Worm (Caenorhabditis elegans): ENCODE measurements around the gene F10D7.10.

Gene F10D7.10

ce11 chrX:17391515-17391914 lies 11.9 kb upstream of the F10D7.10 start, which contains the start of gene F10D7.5:
Gene F10D7.5, minus strand, starts transcription at chrX:17391615.
- TF ChIP-seq ceh-30 (tag; optimal IDR thresholded peaks at IDR 0.05) (no peak), F13H6.1 (tag; optimal IDR thresholded peaks at IDR 0.05) (no peak), pag-3 (tag; optimal IDR thresholded peaks at IDR 0.05; ENCODE audit: borderline replicate concordance) (no peak), pha-4 (tag; optimal IDR thresholded peaks at IDR 0.05) (no peak), nhr-11 (tag; optimal IDR thresholded peaks at IDR 0.05) (no peak), ceh-2 (tag; optimal IDR thresholded peaks at IDR 0.05) (no peak), ceh-24 (tag; optimal IDR thresholded peaks at IDR 0.05) (no peak), elt-4 (tag; optimal IDR thresholded peaks at IDR 0.05) (no peak), zip-5 (tag; optimal IDR thresholded peaks at IDR 0.05) (no peak), nhr-232 (tag; optimal IDR thresholded peaks at IDR 0.05) (no peak), ceh-45 (GFP tag; IDR thresholded peaks at IDR 0.05) (no peak), ceh-19 (GFP tag; optimal IDR thresholded peaks at IDR 0.05) (no peak), fax-1 (tag; optimal IDR thresholded peaks at IDR 0.05) (no peak), ceh-6 (GFP tag; optimal IDR thresholded peaks at IDR 0.05) (no peak), lim-6 (tag; optimal IDR thresholded peaks at IDR 0.05) (no peak), fkh-10 (GFP tag; optimal IDR thresholded peaks at IDR 0.05) (no peak), npax-4 (tag; optimal IDR thresholded peaks at IDR 0.05) (no peak), hlh-13 (GFP tag; optimal IDR thresholded peaks at IDR 0.05) (no peak), C38D4.7 (GFP tag; optimal IDR thresholded peaks at IDR 0.05) (no peak), elt-2 (tag; optimal IDR thresholded peaks at IDR 0.05) (no peak)

- TF ChIP-seq lim-6 (tag; optimal IDR thresholded peaks at IDR 0.05) (no peak), pat-9 (tag; optimal IDR thresholded peaks at IDR 0.05) (no peak), K09A11.1 (tag; optimal IDR thresholded peaks at IDR 0.05; ENCODE audit: insufficient read depth) (no peak), ceh-31 (tag; optimal IDR thresholded peaks at IDR 0.05) (no peak), ref-2 (tag; optimal IDR thresholded peaks at IDR 0.05) (no peak), ceh-14 (tag; optimal IDR thresholded peaks at IDR 0.05) (no peak), dve-1 (tag; optimal IDR thresholded peaks at IDR 0.05) (no peak), dmd-4 (tag; optimal IDR thresholded peaks at IDR 0.05; ENCODE audit: borderline replicate concordance) (no peak), pros-1 (tag; optimal IDR thresholded peaks at IDR 0.05) (no peak), nhr-232 (tag; optimal IDR thresholded peaks at IDR 0.05) (no peak), syd-9 (tag; optimal IDR thresholded peaks at IDR 0.05) (no peak), ceh-34 (tag; optimal IDR thresholded peaks at IDR 0.05) (no peak), ceh-2 (tag; optimal IDR thresholded peaks at IDR 0.05) (no peak), ceh-9 (tag; optimal IDR thresholded peaks at IDR 0.05) (no peak), elt-2 (tag; optimal IDR thresholded peaks at IDR 0.05) (no peak), ceh-22 (tag; optimal IDR thresholded peaks at IDR 0.05) (no peak), pqm-1 (tag; optimal IDR thresholded peaks at IDR 0.05) (no peak), ceh-45 (GFP tag; IDR thresholded peaks at IDR 0.05) (no peak), K02D7.2 (tag; optimal IDR thresholded peaks at IDR 0.05) (no peak)
Measured at ce11 chrX:17390531-17390930, 11.0 kb upstream of the F10D7.10 start.

- TF ChIP-seq ceh-18 (tag; optimal IDR thresholded peaks at IDR 0.05) (no peak), ets-4 (tag; optimal IDR thresholded peaks at IDR 0.05) (no peak), ceh-45 (GFP tag; IDR thresholded peaks at IDR 0.05) (no peak), ttx-3 (tag; optimal IDR thresholded peaks at IDR 0.05) (no peak), sox-2 (GFP tag; IDR thresholded peaks at IDR 0.05) (no peak), F13H6.1 (tag; optimal IDR thresholded peaks at IDR 0.05) (no peak), ceh-31 (tag; optimal IDR thresholded peaks at IDR 0.05) (no peak), pha-4 (tag; optimal IDR thresholded peaks at IDR 0.05) (no peak), hlh-6 (tag; optimal IDR thresholded peaks at IDR 0.05) (no peak), unc-42 (tag; optimal IDR thresholded peaks at IDR 0.05) (no peak), che-1 (tag; optimal IDR thresholded peaks at IDR 0.05) (no peak), ahr-1 (tag; optimal IDR thresholded peaks at IDR 0.05) (no peak), pag-3 (tag; optimal IDR thresholded peaks at IDR 0.05; ENCODE audit: borderline replicate concordance) (no peak), hlh-8 (tag; optimal IDR thresholded peaks at IDR 0.05) (no peak), ceh-22 (tag; optimal IDR thresholded peaks at IDR 0.05) (no peak), K02D7.2 (tag; optimal IDR thresholded peaks at IDR 0.05) (no peak), C08G9.2 (tag; optimal IDR thresholded peaks at IDR 0.05) (no peak)
Measured at ce11 chrX:17386130-17386529, 6.6 kb upstream of the F10D7.10 start.
